Fruit fly (Drosophila melanogaster): ENCODE measurements around the gene Datp.

DNA sequence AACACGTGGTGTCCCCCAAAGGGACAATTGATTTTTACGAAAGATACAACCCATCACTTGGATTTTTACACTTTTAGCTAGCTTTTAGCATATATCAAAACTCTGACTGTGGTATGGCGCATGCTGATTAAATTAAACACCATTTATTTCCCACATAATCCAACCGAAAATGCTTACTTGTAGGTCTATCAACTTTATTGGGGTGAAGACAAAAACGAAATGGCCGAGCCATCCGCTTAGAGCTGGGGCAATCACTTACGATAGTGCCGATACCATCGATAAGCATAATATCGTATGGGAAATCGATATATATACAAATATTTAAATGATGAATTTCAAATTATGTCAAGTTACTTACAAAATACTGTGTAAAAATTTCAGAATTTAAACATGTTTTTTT is 41.3 kb downstream of the Datp start, which contains the start of gene RpS2:
- no peak for TF ChIP-seq CG8478 (optimal IDR thresholded peaks at IDR 0.05)
- TF ChIP-seq CTCF (optimal IDR thresholded peaks at IDR 0.05): peak in 1 of 2 experiments; percentile 33

Measured in S2 (cell line).